Fruit fly (Drosophila melanogaster) whole organism, prepupa: ENCODE results near the gene CG14194.

Experiments used
- Blimp-1 ChIP-seq: fragments of 200-800 bp; sonication (Bioruptor generic); optimal IDR thresholded peaks from 3 replicates; lab custom pipeline; 2017; ENCODE audit warnings: missing biosample characterization, missing genetic modification characterization, mild to moderate bottlenecking, moderate library complexity, missing genetic modification reagents
- CG10631 ChIP-seq: fragments of 200-800 bp; sonication (Bioruptor generic); optimal IDR thresholded peaks from 2 replicates; lab custom pipeline; 2016; ENCODE audit warnings: missing biosample characterization, missing genetic modification characterization
- CG11294 ChIP-seq: fragments of 200-800 bp; sonication (Bioruptor generic); IDR thresholded peaks from 2 replicates; pipeline ENCODE4 v1.3.6; 2022; ENCODE audit warnings: missing biosample characterization, missing genetic modification characterization
- CG11762 ChIP-seq: fragments of 200-800 bp; sonication (Bioruptor generic); optimal IDR thresholded peaks from 3 replicates; lab custom pipeline; 2016; ENCODE audit warnings: missing biosample characterization, missing genetic modification characterization; ENCODE audit not compliant: insufficient read depth
- CG11902 ChIP-seq: fragments of 200-800 bp; sonication (Bioruptor generic); optimal IDR thresholded peaks from 3 replicates; lab custom pipeline; 2016; ENCODE audit warnings: missing biosample characterization, missing genetic modification characterization
- CG15336 ChIP-seq: fragments of 200-800 bp; sonication (Bioruptor generic); IDR thresholded peaks from 2 replicates; pipeline ENCODE4 v1.3.6; 2022; ENCODE audit warnings: missing biosample characterization, missing genetic modification characterization
- CG16779 ChIP-seq: fragments of 200-800 bp; sonication (Bioruptor generic); optimal IDR thresholded peaks from 3 replicates; lab custom pipeline; 2017; ENCODE audit warnings: missing biosample characterization, mild to moderate bottlenecking, missing genetic modification characterization
- CG3032 ChIP-seq: fragments of 200-800 bp; optimal IDR thresholded peaks from 2 replicates; lab custom pipeline; 2019; ENCODE audit warnings: missing biosample characterization, mild to moderate bottlenecking, missing genetic modification characterization, moderate library complexity
- CG32006 ChIP-seq: fragments of 200-800 bp; sonication (Bioruptor generic); optimal IDR thresholded peaks from 3 replicates; lab custom pipeline; 2017; ENCODE audit warnings: missing biosample characterization, mild to moderate bottlenecking, missing genetic modification characterization
- CG34406 ChIP-seq: fragments of 200-800 bp; sonication (Bioruptor generic); optimal IDR thresholded peaks from 3 replicates; lab custom pipeline; 2016; ENCODE audit warnings: missing biosample characterization, missing genetic modification characterization
- CG4318 ChIP-seq: fragments of 200-800 bp; sonication (Bioruptor generic); optimal IDR thresholded peaks from 3 replicates; lab custom pipeline; 2017; ENCODE audit warnings: missing biosample characterization, mild to moderate bottlenecking, missing genetic modification characterization
- CG6163 ChIP-seq: fragments of 200-800 bp; sonication (Bioruptor generic); IDR thresholded peaks from 3 replicates; pipeline ENCODE4 v1.3.6; 2022; ENCODE audit warnings: missing biosample characterization, missing genetic modification characterization
- CG6276 ChIP-seq: fragments of 200-800 bp; sonication (Bioruptor generic); optimal IDR thresholded peaks from 2 replicates; lab custom pipeline; 2017; ENCODE audit warnings: missing biosample characterization, mild to moderate bottlenecking, missing genetic modification characterization
- CG6792 ChIP-seq: fragments of 200-800 bp; sonication (Bioruptor generic); optimal IDR thresholded peaks from 3 replicates; lab custom pipeline; 2016; ENCODE audit warnings: missing biosample characterization, missing genetic modification characterization
- CG6808 ChIP-seq: fragments of 200-800 bp; sonication (Bioruptor generic); optimal IDR thresholded peaks from 3 replicates; lab custom pipeline; 2017; ENCODE audit warnings: missing biosample characterization, missing genetic modification characterization, mild to moderate bottlenecking, moderate library complexity, missing genetic modification reagents
- CG6854 ChIP-seq: fragments of 200-800 bp; sonication (Bioruptor generic); optimal IDR thresholded peaks from 2 replicates; lab custom pipeline; 2017; ENCODE audit warnings: missing biosample characterization, mild to moderate bottlenecking, missing genetic modification characterization
- CG8119 ChIP-seq: fragments of 200-800 bp; sonication (Bioruptor generic); IDR thresholded peaks from 3 replicates; pipeline ENCODE4 v1.3.6; 2022; ENCODE audit warnings: missing biosample characterization, missing genetic modification characterization
- CG8632 ChIP-seq: fragments of 200-800 bp; sonication (Bioruptor generic); optimal IDR thresholded peaks from 3 replicates; lab custom pipeline; 2016; ENCODE audit warnings: missing biosample characterization, missing genetic modification characterization
- CG9139 ChIP-seq: fragments of 200-800 bp; sonication (Bioruptor generic); optimal IDR thresholded peaks from 3 replicates; lab custom pipeline; 2017; ENCODE audit warnings: missing biosample characterization, mild to moderate bottlenecking, missing genetic modification characterization
- Eip75B ChIP-seq: fragments of 200-800 bp; sonication (Bioruptor generic); optimal IDR thresholded peaks from 3 replicates; lab custom pipeline; 2016; ENCODE audit warnings: missing biosample characterization, missing genetic modification characterization
- Eip93F ChIP-seq: fragments of 200-800 bp; sonication (Bioruptor generic); optimal IDR thresholded peaks from 2 replicates; lab custom pipeline; 2016; ENCODE audit warnings: missing biosample characterization, mild to moderate bottlenecking, missing genetic modification characterization
- Ets21C ChIP-seq: fragments of 200-800 bp; sonication (Bioruptor generic); optimal IDR thresholded peaks from 3 replicates; lab custom pipeline; 2016; ENCODE audit warnings: missing biosample characterization, missing genetic modification characterization
- Gug ChIP-seq: fragments of 200-800 bp; sonication (Bioruptor generic); IDR thresholded peaks from 2 replicates; pipeline ENCODE4 v1.3.6; 2022; ENCODE audit warnings: missing biosample characterization, missing genetic modification characterization
- Hr38 ChIP-seq: sonication (Bioruptor generic); optimal IDR thresholded peaks from 2 replicates; lab custom pipeline; 2016; ENCODE audit warnings: missing biosample characterization, missing genetic modification characterization
- Hr39 ChIP-seq: fragments of 200-800 bp; sonication (Bioruptor generic); optimal IDR thresholded peaks from 2 replicates; lab custom pipeline; 2016; ENCODE audit warnings: missing biosample characterization, missing genetic modification characterization
- OdsH ChIP-seq: fragments of 200-800 bp; sonication (Bioruptor generic); optimal IDR thresholded peaks from 3 replicates; lab custom pipeline; 2016; ENCODE audit warnings: missing biosample characterization, missing genetic modification characterization
- Smox ChIP-seq: fragments of 200-800 bp; sonication (Bioruptor generic); optimal IDR thresholded peaks from 3 replicates; lab custom pipeline; 2016; ENCODE audit warnings: missing biosample characterization, missing genetic modification characterization
- Sox14 ChIP-seq: fragments of 200-800 bp; sonication (Bioruptor generic); optimal IDR thresholded peaks from 3 replicates; lab custom pipeline; 2016; ENCODE audit warnings: missing biosample characterization, missing genetic modification characterization
- achi ChIP-seq: fragments of 200-800 bp; sonication (Bioruptor generic); optimal IDR thresholded peaks from 3 replicates; lab custom pipeline; 2016; ENCODE audit warnings: missing biosample characterization, missing genetic modification characterization
- cyc ChIP-seq: fragments of 200-800 bp; sonication (Bioruptor generic); optimal IDR thresholded peaks from 3 replicates; lab custom pipeline; 2016; ENCODE audit warnings: missing biosample characterization, missing genetic modification characterization
- dac ChIP-seq: fragments of 200-800 bp; sonication (Bioruptor generic); optimal IDR thresholded peaks from 2 replicates; lab custom pipeline; 2017; ENCODE audit warnings: missing biosample characterization, mild to moderate bottlenecking, missing genetic modification characterization
- eg ChIP-seq: fragments of 200-800 bp; sonication (Bioruptor generic); IDR thresholded peaks from 3 replicates; pipeline ENCODE4 v1.3.6; 2022; ENCODE audit warnings: missing biosample characterization, missing genetic modification characterization
- fd59A ChIP-seq: fragments of 200-800 bp; sonication (Bioruptor generic); optimal IDR thresholded peaks from 2 replicates; lab custom pipeline; 2017; ENCODE audit warnings: missing biosample characterization, mild to moderate bottlenecking, missing genetic modification characterization, missing genetic modification reagents
- fd85E ChIP-seq: fragments of 200-800 bp; sonication (Bioruptor generic); optimal IDR thresholded peaks from 3 replicates; lab custom pipeline; 2016; ENCODE audit warnings: missing biosample characterization, missing genetic modification characterization
- lz ChIP-seq: fragments of 200-800 bp; sonication (Bioruptor generic); optimal IDR thresholded peaks from 3 replicates; lab custom pipeline; 2016; ENCODE audit warnings: missing biosample characterization, missing genetic modification characterization
- net ChIP-seq: fragments of 200-800 bp; sonication (Bioruptor generic); optimal IDR thresholded peaks from 3 replicates; lab custom pipeline; 2016; ENCODE audit warnings: missing biosample characterization, missing genetic modification characterization
- pdm3 ChIP-seq: fragments of 200-800 bp; sonication (Bioruptor generic); optimal IDR thresholded peaks from 3 replicates; lab custom pipeline; 2016; ENCODE audit warnings: missing biosample characterization, missing genetic modification characterization
- salr ChIP-seq, 2 experiments: fragments of 200-800 bp; sonication (Bioruptor generic); optimal IDR thresholded peaks; 3 replicates each; lab custom pipeline; 2016 to 2018; ENCODE audit warnings: missing biosample characterization in 2 of 2, missing genetic modification characterization in 2 of 2, mild to moderate bottlenecking in 1 of 2
- spab ChIP-seq: fragments of 200-800 bp; sonication (Bioruptor generic); optimal IDR thresholded peaks from 2 replicates; lab custom pipeline; 2017; ENCODE audit warnings: missing biosample characterization, mild to moderate bottlenecking, missing genetic modification characterization, missing genetic modification reagents
- ss ChIP-seq, 2 experiments: fragments of 200-800 bp; sonication (Bioruptor generic); optimal IDR thresholded peaks; 2 replicates in 1 of 2; 3 replicates in 1 of 2; lab custom pipeline; 2017 to 2018; ENCODE audit warnings: mild to moderate bottlenecking in 2 of 2, missing biosample characterization in 2 of 2, missing genetic modification characterization in 2 of 2, moderate library complexity in 1 of 2
- svp ChIP-seq: fragments of 200-800 bp; sonication (Bioruptor generic); peaks from one replicate; lab custom pipeline; 2016; ENCODE audit warnings: missing biosample characterization, missing genetic modification characterization
- vri ChIP-seq: fragments of 200-800 bp; sonication (Bioruptor generic); optimal IDR thresholded peaks from 3 replicates; lab custom pipeline; 2016; ENCODE audit warnings: missing biosample characterization, mild to moderate bottlenecking, missing genetic modification characterization

Gene CG14194

dm6 chrX:19179696-19180255 lies 13.6 kb upstream of the CG14194 start, which contains the start of the genes CG7556 and CG7453 (continued):
- TF ChIP-seq ss (GFP tag; optimal IDR thresholded peaks at IDR 0.05; lab: Kevin White, UChicago), result peak in 1 of 2 experiments; percentile 54
- TF ChIP-seq OdsH, result peak; percentile 78
- TF ChIP-seq CG11762 (GFP tag; lab: Kevin White, UChicago), result peak; percentile 40
- TF ChIP-seq CG11294 (GFP tag; lab: Robert Waterston, UW), result peak; percentile 24; the same call in 1 of the 2 replicates
- TF ChIP-seq fd59A (GFP tag; lab: Kevin White, UChicago), result peak; percentile 62
- TF ChIP-seq CG8632 (GFP tag; lab: Kevin White, UChicago), result peak; percentile 64
- TF ChIP-seq CG6276 (GFP tag; lab: Kevin White, UChicago), result peak; percentile 29
- peak; percentile 81 for TF ChIP-seq Smox (GFP tag; lab: Kevin White, UChicago)
- peak; percentile 78 for TF ChIP-seq svp (GFP tag; lab: Kevin White, UChicago)
- TF ChIP-seq CG9139, result no peak
- peak; percentile 8 for TF ChIP-seq Blimp-1 (GFP tag; lab: Kevin White, UChicago)
- TF ChIP-seq fd85E (GFP tag; lab: Kevin White, UChicago), result no peak
- TF ChIP-seq CG10631 (GFP tag; lab: Kevin White, UChicago), result peak; percentile 81
- peak; percentile 80 for TF ChIP-seq Sox14 (GFP tag; lab: Kevin White, UChicago)
- TF ChIP-seq dac (GFP tag; lab: Kevin White, UChicago), result peak; percentile 63
- TF ChIP-seq CG8119, result peak; percentile 53; the same call in 2 of the 3 replicates
- TF ChIP-seq CG4318 (GFP tag; lab: Kevin White, UChicago), result peak; percentile 65
- TF ChIP-seq pdm3 (GFP tag; lab: Kevin White, UChicago), result peak; percentile 85
- peak; percentile 79 for TF ChIP-seq achi (GFP tag; lab: Kevin White, UChicago)
- no peak; the same call in 2 of the 3 replicates for TF ChIP-seq eg (GFP tag; lab: Robert Waterston, UW)
- TF ChIP-seq CG6792 (GFP tag; lab: Kevin White, UChicago), result peak; percentile 68
- TF ChIP-seq Hr38, result no peak
- TF ChIP-seq CG11902 (GFP tag; lab: Kevin White, UChicago), result peak; percentile 54
- TF ChIP-seq CG15336 (GFP tag; lab: Robert Waterston, UW), result peak; percentile 47; the same call in 1 of the 2 replicates
- TF ChIP-seq vri (GFP tag; lab: Kevin White, UChicago), result no peak
- no peak for TF ChIP-seq CG16779 (tag; lab: Kevin White, UChicago)
- TF ChIP-seq CG6163 (GFP tag; lab: Robert Waterston, UW), result peak; percentile 57; the same call in 2 of the 3 replicates
- TF ChIP-seq Hr39 (GFP tag; lab: Kevin White, UChicago), result peak; percentile 85

- TF ChIP-seq Hr39 (GFP tag; lab: Kevin White, UChicago) (no peak), CG15336 (GFP tag; lab: Robert Waterston, UW) (no peak), CG9139 (no peak), CG11294 (GFP tag; lab: Robert Waterston, UW) (no peak), CG8632 (GFP tag; lab: Kevin White, UChicago) (no peak), cyc (GFP tag; lab: Kevin White, UChicago) (no peak)
- TF ChIP-seq, all 60 proteins: peak for 0
These were observed 10.2 kb upstream of the CG14194 start, which contains the start of gene CG33253 for dm6 chrX:19183121-19183520. Gene CG33253 (plus strand): TSS chrX:19183421.

dm6 chrX:19187624-19188085 lies 5.7 kb upstream of the CG14194 start, which contains the start of gene Mec2:
Gene Mec2 (plus strand): TSS chrX:19188035.
- peak; percentile 74 for TF ChIP-seq eg (GFP tag; lab: Robert Waterston, UW)
- peak; percentile 68 for TF ChIP-seq Eip93F (GFP tag; lab: Kevin White, UChicago)
- peak; percentile 82 for TF ChIP-seq lz (GFP tag; lab: Kevin White, UChicago)
- TF ChIP-seq CG34406 (GFP tag; lab: Kevin White, UChicago), result peak; percentile 73
- TF ChIP-seq CG11762 (GFP tag; lab: Kevin White, UChicago), result peak; percentile 37
- peak; percentile 55; the same call in 1 of the 3 replicates for TF ChIP-seq CG8119
- peak; percentile 36 to 67 for TF ChIP-seq salr (GFP tag; optimal IDR thresholded peaks at IDR 0.05; lab: Kevin White, UChicago)
- TF ChIP-seq Smox (GFP tag; lab: Kevin White, UChicago), result peak; percentile 82
- peak; percentile 63 for TF ChIP-seq fd59A (GFP tag; lab: Kevin White, UChicago)
- TF ChIP-seq pdm3 (GFP tag; lab: Kevin White, UChicago), result peak; percentile 85
- peak; percentile 23 for TF ChIP-seq CG4318 (GFP tag; lab: Kevin White, UChicago)
- TF ChIP-seq CG6854 (GFP tag; lab: Kevin White, UChicago), result no peak
- TF ChIP-seq fd85E (GFP tag; lab: Kevin White, UChicago), result no peak
- peak; percentile 45 for TF ChIP-seq Gug (GFP tag; lab: Robert Waterston, UW)
- peak; percentile 83 for TF ChIP-seq CG6792 (GFP tag; lab: Kevin White, UChicago)
- peak; percentile 75 for TF ChIP-seq CG32006
- peak; percentile 69 for TF ChIP-seq net (GFP tag; lab: Kevin White, UChicago)
- TF ChIP-seq CG6276 (GFP tag; lab: Kevin White, UChicago), result no peak
- peak; percentile 83 for TF ChIP-seq OdsH
- TF ChIP-seq spab (GFP tag; lab: Kevin White, UChicago), result peak; percentile 59
- TF ChIP-seq CG3032 (tag; lab: Kevin White, UChicago), result peak; percentile 61
- peak; percentile 15 for TF ChIP-seq CG9139
- peak; percentile 77 for TF ChIP-seq Eip75B (GFP tag; lab: Kevin White, UChicago)
- TF ChIP-seq achi (GFP tag; lab: Kevin White, UChicago), result peak; percentile 62
- peak; percentile 37 for TF ChIP-seq CG11902 (GFP tag; lab: Kevin White, UChicago)
- TF ChIP-seq cyc (GFP tag; lab: Kevin White, UChicago), result peak; percentile 72
- peak; percentile 10 for TF ChIP-seq dac (GFP tag; lab: Kevin White, UChicago)
- TF ChIP-seq CG6808 (GFP tag; lab: Kevin White, UChicago), result peak; percentile 57
- TF ChIP-seq vri (GFP tag; lab: Kevin White, UChicago), result peak; percentile 60
- peak; percentile 77 for TF ChIP-seq Ets21C (GFP tag; lab: Kevin White, UChicago)
